Fruit fly (Drosophila melanogaster) whole organism, embryonic: ENCODE data around the gene Pde11.

Experiments used
- Atf-2 ChIP-seq: fragments of 200-800 bp; sonication (Bioruptor generic); optimal IDR thresholded peaks from 2 replicates; lab custom pipeline; 2016; ENCODE audit warnings: missing biosample characterization, missing genetic modification characterization
- CG10462 ChIP-seq: fragments of 200-800 bp; sonication (Bioruptor generic); optimal IDR thresholded peaks from 2 replicates; lab custom pipeline; 2016; ENCODE audit warnings: missing biosample characterization, missing genetic modification characterization
- CG11695 ChIP-seq: fragments of 200-800 bp; sonication (Bioruptor generic); IDR thresholded peaks from 3 replicates; pipeline ENCODE4 v1.3.6; 2022; ENCODE audit warnings: missing biosample characterization, missing genetic modification characterization
- CG13296 ChIP-seq: fragments of 200-800 bp; sonication (Bioruptor generic); optimal IDR thresholded peaks from 3 replicates; lab custom pipeline; 2018; ENCODE audit warnings: missing biosample characterization, mild to moderate bottlenecking, missing genetic modification characterization
- CG17359 ChIP-seq: fragments of 200-800 bp; sonication (Bioruptor generic); optimal IDR thresholded peaks from 3 replicates; lab custom pipeline; 2018; ENCODE audit warnings: missing biosample characterization, mild to moderate bottlenecking, missing genetic modification characterization, moderate library complexity
- CG17912 ChIP-seq: fragments of 200-800 bp; sonication (Bioruptor generic); optimal IDR thresholded peaks from 2 replicates; lab custom pipeline; 2018; ENCODE audit warnings: missing biosample characterization, mild to moderate bottlenecking, missing genetic modification characterization
- CG18599 ChIP-seq: fragments of 200-800 bp; sonication (Bioruptor generic); optimal IDR thresholded peaks from 3 replicates; lab custom pipeline; 2017; ENCODE audit warnings: missing biosample characterization, missing genetic modification characterization, mild to moderate bottlenecking, moderate library complexity, missing genetic modification reagents
- CG2889 ChIP-seq: fragments of 200-800 bp; sonication (Bioruptor generic); IDR thresholded peaks from 3 replicates; pipeline ENCODE4 v1.3.6; 2022; ENCODE audit warnings: missing biosample characterization, missing genetic modification characterization
- CG30020 ChIP-seq: fragments of 200-800 bp; optimal IDR thresholded peaks from 2 replicates; lab custom pipeline; 2019; ENCODE audit warnings: missing biosample characterization, mild to moderate bottlenecking, missing genetic modification characterization, moderate library complexity
- CG3065 ChIP-seq: fragments of 200-800 bp; sonication (Bioruptor generic); optimal IDR thresholded peaks from 2 replicates; lab custom pipeline; 2016; ENCODE audit warnings: missing biosample characterization, missing genetic modification characterization
- CG3838 ChIP-seq: fragments of 200-800 bp; sonication (Bioruptor generic); optimal IDR thresholded peaks from 3 replicates; lab custom pipeline; 2016; ENCODE audit warnings: missing biosample characterization, missing genetic modification characterization
- CG4820 ChIP-seq: fragments of 200-800 bp; sonication (Bioruptor generic); optimal IDR thresholded peaks from 3 replicates; lab custom pipeline; 2016; ENCODE audit warnings: missing biosample characterization, missing genetic modification characterization
- CG5953 ChIP-seq: fragments of 200-800 bp; sonication (Bioruptor generic); IDR thresholded peaks from 2 replicates; pipeline ENCODE4 v1.3.6; 2022; ENCODE audit warnings: missing biosample characterization, missing genetic modification characterization
- CG6813 ChIP-seq: fragments of 200-800 bp; sonication (Bioruptor generic); optimal IDR thresholded peaks from 2 replicates; lab custom pipeline; 2017; ENCODE audit warnings: missing biosample characterization, missing genetic modification characterization, mild to moderate bottlenecking, moderate library complexity, missing genetic modification reagents
- CG8089 ChIP-seq: fragments of 200-800 bp; sonication (Bioruptor generic); optimal IDR thresholded peaks from 3 replicates; lab custom pipeline; 2016; ENCODE audit warnings: missing biosample characterization, missing genetic modification characterization
- CG8944 ChIP-seq: fragments of 200-800 bp; sonication (Bioruptor generic); optimal IDR thresholded peaks from 3 replicates; lab custom pipeline; 2016; ENCODE audit warnings: missing biosample characterization, missing genetic modification characterization
- CG9215 ChIP-seq: fragments of 200-800 bp; sonication (Bioruptor generic); IDR thresholded peaks from 2 replicates; pipeline ENCODE4 v1.3.6; 2022; ENCODE audit warnings: missing biosample characterization, missing genetic modification characterization
- CG9876 ChIP-seq: fragments of 200-800 bp; sonication (Bioruptor generic); optimal IDR thresholded peaks from 2 replicates; lab custom pipeline; 2016; ENCODE audit warnings: missing biosample characterization, missing genetic modification characterization
- CrebB ChIP-seq: fragments of 200-800 bp; sonication (Bioruptor generic); optimal IDR thresholded peaks from 3 replicates; lab custom pipeline; 2018; ENCODE audit warnings: missing biosample characterization, mild to moderate bottlenecking, missing genetic modification characterization
- D19B ChIP-seq: fragments of 200-800 bp; sonication (Bioruptor generic); optimal IDR thresholded peaks from 2 replicates; lab custom pipeline; 2017; ENCODE audit warnings: missing biosample characterization, mild to moderate bottlenecking, missing genetic modification characterization
- Dip3 ChIP-seq: fragments of 200-800 bp; sonication (Bioruptor generic); optimal IDR thresholded peaks from 3 replicates; lab custom pipeline; 2016; ENCODE audit warnings: missing biosample characterization, missing genetic modification characterization
- Eip74EF ChIP-seq, 2 experiments: fragments of 200-800 bp in 1 of 2; fragments of >200 bp in 1 of 2; sonication (Bioruptor generic) in 1 of 2; optimal IDR thresholded peaks; 2 replicates each; lab custom pipeline; 2017 to 2019; ENCODE audit warnings: missing biosample characterization in 2 of 2, missing genetic modification characterization in 2 of 2, mild to moderate bottlenecking in 1 of 2, moderate library complexity in 1 of 2
- Fer2 ChIP-seq: fragments of 200-800 bp; sonication (Bioruptor generic); optimal IDR thresholded peaks from 2 replicates; lab custom pipeline; 2018; ENCODE audit warnings: missing biosample characterization, mild to moderate bottlenecking, missing genetic modification characterization, moderate library complexity
- Hey ChIP-seq: fragments of 200-800 bp; sonication (Bioruptor generic); optimal IDR thresholded peaks from 3 replicates; lab custom pipeline; 2018; ENCODE audit warnings: missing biosample characterization, mild to moderate bottlenecking, missing genetic modification characterization
- MESR4 ChIP-seq: fragments of 200-800 bp; sonication (Bioruptor generic); optimal IDR thresholded peaks from 2 replicates; lab custom pipeline; 2018; ENCODE audit warnings: missing biosample characterization, mild to moderate bottlenecking, missing genetic modification characterization, moderate library complexity
- Meics ChIP-seq: fragments of 200-800 bp; sonication (Bioruptor generic); optimal IDR thresholded peaks from 2 replicates; lab custom pipeline; 2017; ENCODE audit warnings: missing biosample characterization, mild to moderate bottlenecking, missing genetic modification characterization
- Rfx ChIP-seq: fragments of 200-800 bp; sonication (Bioruptor generic); IDR thresholded peaks from 2 replicates; pipeline ENCODE4 v1.3.6; 2022; ENCODE audit warnings: missing biosample characterization, missing genetic modification characterization
- Taf1 ChIP-seq: fragments of 200-800 bp; sonication (Bioruptor generic); IDR thresholded peaks from 2 replicates; pipeline ENCODE4 v1.3.6; 2022; ENCODE audit warnings: missing biosample characterization, missing genetic modification characterization
- ato ChIP-seq: fragments of 200-800 bp; sonication (Bioruptor generic); IDR thresholded peaks from 2 replicates; pipeline ENCODE4 v1.3.6; 2022; ENCODE audit warnings: missing biosample characterization, missing genetic modification characterization; ENCODE audit not compliant: partially characterized antibody
- bbx ChIP-seq: fragments of 200-800 bp; sonication (Bioruptor generic); IDR thresholded peaks from 2 replicates; pipeline ENCODE4 v1.3.6; 2022; ENCODE audit warnings: missing biosample characterization, missing genetic modification characterization; ENCODE audit not compliant: partially characterized antibody
- cato ChIP-seq: fragments of 200-800 bp; sonication (Bioruptor generic); optimal IDR thresholded peaks from 2 replicates; lab custom pipeline; 2016; ENCODE audit warnings: missing biosample characterization, missing genetic modification characterization, borderline replicate concordance
- caup ChIP-seq: fragments of 200-800 bp; sonication (Bioruptor generic); optimal IDR thresholded peaks from 3 replicates; lab custom pipeline; 2017; ENCODE audit warnings: missing biosample characterization, mild to moderate bottlenecking, missing genetic modification characterization, moderate library complexity; ENCODE audit not compliant: severe bottlenecking
- chinmo ChIP-seq: fragments of 200-800 bp; sonication (Bioruptor generic); IDR thresholded peaks from 4 replicates; pipeline ENCODE4 v1.3.6; 2022; ENCODE audit warnings: missing biosample characterization, missing genetic modification characterization; ENCODE audit not compliant: partially characterized antibody
- croc ChIP-seq: fragments of 200-800 bp; sonication (Bioruptor generic); conservative IDR thresholded peaks from 3 replicates; pipeline ENCODE4 v1.3.6; 2022; ENCODE audit warnings: missing biosample characterization, missing genetic modification characterization
- ewg ChIP-seq: fragments of 200-800 bp; sonication (Bioruptor generic); optimal IDR thresholded peaks from 3 replicates; lab custom pipeline; 2017; ENCODE audit warnings: mild to moderate bottlenecking, missing biosample characterization, missing genetic modification reagents, missing genetic modification characterization
- fd64A ChIP-seq: fragments of 200-800 bp; sonication (Bioruptor generic); optimal IDR thresholded peaks from 3 replicates; lab custom pipeline; 2018; ENCODE audit warnings: missing biosample characterization, mild to moderate bottlenecking, missing genetic modification characterization
- grau ChIP-seq: fragments of 200-800 bp; optimal IDR thresholded peaks from 3 replicates; lab custom pipeline; 2019; ENCODE audit warnings: missing biosample characterization, mild to moderate bottlenecking, missing genetic modification characterization, moderate library complexity
- grn ChIP-seq: fragments of 200-800 bp; sonication (Bioruptor generic); optimal IDR thresholded peaks from 3 replicates; lab custom pipeline; 2017; ENCODE audit warnings: missing biosample characterization, missing genetic modification characterization
- ham ChIP-seq: fragments of 200-800 bp; sonication (Bioruptor generic); IDR thresholded peaks from 2 replicates; pipeline ENCODE4 v1.3.6; 2022; ENCODE audit warnings: missing biosample characterization, missing genetic modification characterization
- hb ChIP-seq: fragments of 200-800 bp; sonication (Bioruptor generic); IDR thresholded peaks from 3 replicates; pipeline ENCODE4 v1.3.6; 2022; ENCODE audit warnings: missing biosample characterization, missing genetic modification characterization; ENCODE audit not compliant: partially characterized antibody
- hbn ChIP-seq: fragments of 200-800 bp; sonication (Bioruptor generic); IDR thresholded peaks from 2 replicates; pipeline ENCODE4 v1.3.6; 2022; ENCODE audit warnings: missing biosample characterization, missing genetic modification characterization; ENCODE audit not compliant: partially characterized antibody
- kay ChIP-seq: fragments of 200-800 bp; sonication (Bioruptor generic); optimal IDR thresholded peaks from 2 replicates; lab custom pipeline; 2016; ENCODE audit warnings: missing biosample characterization, missing genetic modification characterization
- lov ChIP-seq, 2 experiments: fragments of 200-800 bp in 1 of 2; fragments of >200 bp in 1 of 2; sonication (Bioruptor generic) in 1 of 2; IDR thresholded peaks in 1 of 2; optimal IDR thresholded peaks in 1 of 2; 2 replicates in 1 of 2; 3 replicates in 1 of 2; pipeline versions ENCODE4 v1.3.6 to Lab custom; 2017 to 2022; ENCODE audit warnings: missing biosample characterization in 1 of 2, missing genetic modification characterization in 1 of 2
- maf-S ChIP-seq: fragments of 200-800 bp; sonication (Bioruptor generic); optimal IDR thresholded peaks from 2 replicates; lab custom pipeline; 2016; ENCODE audit warnings: missing biosample characterization, missing genetic modification characterization
- oc ChIP-seq: fragments of 200-800 bp; sonication (Bioruptor generic); optimal IDR thresholded peaks from 2 replicates; lab custom pipeline; 2018; ENCODE audit warnings: missing biosample characterization, mild to moderate bottlenecking, missing genetic modification characterization, moderate library complexity
- p53 ChIP-seq: fragments of 200-800 bp; sonication (Bioruptor generic); optimal IDR thresholded peaks from 2 replicates; lab custom pipeline; 2016; ENCODE audit warnings: missing biosample characterization, missing genetic modification characterization
- pfk ChIP-seq: fragments of 200-800 bp; sonication (Bioruptor generic); optimal IDR thresholded peaks from 2 replicates; lab custom pipeline; 2018; ENCODE audit warnings: missing biosample characterization, mild to moderate bottlenecking, missing genetic modification characterization, moderate library complexity
- ro ChIP-seq: fragments of 200-800 bp; sonication (Bioruptor generic); IDR thresholded peaks from 2 replicates; pipeline ENCODE4 v1.3.6; 2022; ENCODE audit warnings: missing biosample characterization, missing genetic modification characterization
- sim ChIP-seq: fragments of 200-800 bp; sonication (Bioruptor generic); IDR thresholded peaks from 2 replicates; pipeline ENCODE4 v1.3.6; 2022; ENCODE audit warnings: missing biosample characterization, missing genetic modification characterization
- ttk ChIP-seq: fragments of 200-800 bp; sonication (Bioruptor generic); IDR thresholded peaks from 2 replicates; pipeline ENCODE4 v2.1.2; 2022; ENCODE audit warnings: missing biosample characterization, missing genetic modification characterization

The Pde11 gene

dm6 chr2L:18564417-18564816, 25.7 kb downstream of the Pde11 start:
- no peak for TF ChIP-seq ato (GFP tag; lab: Robert Waterston, UW)
- no peak for TF ChIP-seq CG9215 (GFP tag; lab: Robert Waterston, UW)
- no peak for TF ChIP-seq D19B (GFP tag; lab: Kevin White, UChicago)
- TF ChIP-seq CG8089 (GFP tag; lab: Kevin White, UChicago): no peak
- TF ChIP-seq CG17912: no peak
- TF ChIP-seq CG3838 (GFP tag; lab: Kevin White, UChicago): no peak
- no peak for TF ChIP-seq CG8944 (GFP tag; lab: Kevin White, UChicago)
- no peak for TF ChIP-seq CG10462 (GFP tag; lab: Kevin White, UChicago)
- no peak for TF ChIP-seq Hey (tag; lab: Kevin White, UChicago)
- TF ChIP-seq p53 (GFP tag; lab: Kevin White, UChicago): no peak
- no peak for TF ChIP-seq Dip3
- no peak for TF ChIP-seq fd64A (GFP tag; lab: Kevin White, UChicago)
- TF ChIP-seq MESR4: no peak
- TF ChIP-seq hbn (GFP tag; lab: Robert Waterston, UW): no peak
- peak; percentile 13; the same call in 1 of the 2 replicates for TF ChIP-seq sim (GFP tag; lab: Robert Waterston, UW)
- no peak for TF ChIP-seq grn (GFP tag; lab: Kevin White, UChicago)
- no peak for TF ChIP-seq Atf-2 (GFP tag; lab: Kevin White, UChicago)
- no peak for TF ChIP-seq CrebB
- no peak for TF ChIP-seq CG3065 (GFP tag; lab: Kevin White, UChicago)
- 0 out of 3 replicates have a peak, but pooled peaks have one; percentile 21 for TF ChIP-seq CG11695 (GFP tag; lab: Robert Waterston, UW)
- TF ChIP-seq Meics: no peak
- no peak for TF ChIP-seq ttk (GFP tag; lab: Robert Waterston, UW)
- TF ChIP-seq CG4820: no peak
- no peak for TF ChIP-seq Fer2 (tag; lab: Kevin White, UChicago)
- TF ChIP-seq CG9876 (GFP tag; lab: Kevin White, UChicago): no peak
- no peak for TF ChIP-seq Taf1 (GFP tag; lab: Robert Waterston, UW)
- TF ChIP-seq pfk (GFP tag; lab: Kevin White, UChicago): no peak
- peak; percentile 33 for TF ChIP-seq grau
- TF ChIP-seq croc (GFP tag; lab: Robert Waterston, UW): no peak
- no peak for TF ChIP-seq oc (tag; lab: Kevin White, UChicago)
- no peak for TF ChIP-seq maf-S
- TF ChIP-seq cato: no peak
- TF ChIP-seq CG18599 (GFP tag; lab: Kevin White, UChicago): peak; percentile 20
- no peak for TF ChIP-seq CG17359 (tag; lab: Kevin White, UChicago)
- TF ChIP-seq bbx: no peak
- TF ChIP-seq ham (GFP tag; lab: Robert Waterston, UW): no peak
- TF ChIP-seq chinmo (GFP tag; lab: Robert Waterston, UW): no peak
- no peak for TF ChIP-seq hb
- TF ChIP-seq caup (GFP tag; lab: Kevin White, UChicago): no peak
- 0 out of 3 replicates have a peak, but pooled peaks have one; percentile 7 for TF ChIP-seq CG2889 (GFP tag; lab: Robert Waterston, UW)
- TF ChIP-seq Eip74EF (GFP tag; optimal IDR thresholded peaks at IDR 0.05; lab: Kevin White, UChicago): no peak
- peak; percentile 47 for TF ChIP-seq Rfx (GFP tag; lab: Robert Waterston, UW)
- no peak for TF ChIP-seq ro
- no peak for TF ChIP-seq kay (GFP tag; lab: Kevin White, UChicago)
- TF ChIP-seq CG6813 (GFP tag; lab: Kevin White, UChicago): peak; percentile 1
- TF ChIP-seq CG13296 (GFP tag; lab: Kevin White, UChicago): no peak
- TF ChIP-seq CG30020 (tag; lab: Kevin White, UChicago): no peak
- TF ChIP-seq ewg (GFP tag; lab: Kevin White, UChicago): no peak
- 0 out of 2 replicates have a peak, but pooled peaks have one; percentile 30 for TF ChIP-seq CG5953 (GFP tag; lab: Robert Waterston, UW)
- no peak for TF ChIP-seq lov (optimal IDR thresholded peaks at IDR 0.05; lab: Kevin White, UChicago)
- TF ChIP-seq lov (GFP tag; IDR thresholded peaks at IDR 0.05; lab: Robert Waterston, UW): no peak
